Worm (Caenorhabditis elegans) whole organism, L1 larva: ENCODE data around the gene F14F9.8.

Source experiments
- ama-1 ChIP-seq: fragments of 150-350 bp; optimal IDR thresholded peaks from 2 replicates; lab custom pipeline; 2014
- ceh-63 ChIP-seq: fragments of 200-800 bp; sonication (Bioruptor generic); optimal IDR thresholded peaks from 2 replicates; lab custom pipeline; 2018; ENCODE audit warnings: mild to moderate bottlenecking, missing genetic modification characterization, missing compliant biosample characterization
- elt-3 ChIP-seq, 6 experiments: fragments of 150-350 bp in 1 of 6; sonication (generic microtip); optimal IDR thresholded peaks; 2 replicates each; lab custom pipeline; 2017 to 2018; ENCODE audit warnings: missing biosample characterization in 6 of 6, missing genetic modification characterization in 6 of 6, inconsistent platforms in 1 of 6
- fkh-10 ChIP-seq: sonication (generic microtip); optimal IDR thresholded peaks from 2 replicates; lab custom pipeline; 2017; ENCODE audit warnings: missing biosample characterization, missing genetic modification reagents, missing genetic modification characterization
- jun-1 ChIP-seq: fragments of 150-350 bp; optimal IDR thresholded peaks from 2 replicates; lab custom pipeline; 2014; ENCODE audit warnings: missing biosample characterization, missing genetic modification reagents, missing genetic modification characterization
- lin-13 ChIP-seq: fragments of 150-350 bp; optimal IDR thresholded peaks from 2 replicates; lab custom pipeline; 2014; ENCODE audit warnings: missing biosample characterization, missing genetic modification reagents, missing genetic modification characterization
- nhr-11 ChIP-seq: fragments of 150-350 bp; optimal IDR thresholded peaks from 2 replicates; lab custom pipeline; 2014; ENCODE audit warnings: missing biosample characterization, missing genetic modification characterization
- nhr-12 ChIP-seq: sonication (generic microtip); optimal IDR thresholded peaks from 2 replicates; lab custom pipeline; 2017; ENCODE audit warnings: missing biosample characterization, missing genetic modification characterization
- nhr-28 ChIP-seq: fragments of 150-350 bp; optimal IDR thresholded peaks from 2 replicates; lab custom pipeline; 2014; ENCODE audit warnings: missing biosample characterization, missing genetic modification characterization
- snpc-4 ChIP-seq: fragments of 150-350 bp; optimal IDR thresholded peaks from 2 replicates; lab custom pipeline; 2014; ENCODE audit warnings: missing biosample characterization, missing genetic modification characterization
- unc-30 ChIP-seq: sonication (generic microtip); optimal IDR thresholded peaks from 2 replicates; lab custom pipeline; 2017; ENCODE audit warnings: missing biosample characterization, missing genetic modification characterization
- unc-62 ChIP-seq: fragments of 150-350 bp; optimal IDR thresholded peaks from 2 replicates; lab custom pipeline; 2014; ENCODE audit warnings: missing biosample characterization, missing genetic modification reagents, missing genetic modification characterization

DNA sequence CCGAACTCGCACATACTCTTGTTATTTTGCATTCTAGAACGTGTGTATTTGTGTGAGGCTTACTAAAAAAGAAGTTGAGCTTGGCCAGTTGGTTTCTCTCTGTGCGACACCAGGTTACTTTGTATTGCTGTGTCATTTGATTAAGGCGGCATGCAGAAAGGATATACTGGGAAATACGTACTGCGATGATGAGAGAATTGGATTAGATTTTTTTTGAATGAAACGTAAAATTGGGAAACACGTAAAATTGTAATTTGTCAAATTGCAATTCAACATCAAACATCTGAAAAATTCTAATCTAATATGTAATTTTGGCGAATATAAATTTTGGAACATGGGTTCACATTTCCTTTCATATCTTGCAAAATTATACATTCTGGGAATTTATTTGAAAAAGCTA, 13.7 kb downstream of the F14F9.8 start, which contains the start of gene srh-129:
- TF ChIP-seq jun-1 (tag; lab: Kevin White, UChicago) = no peak
- TF ChIP-seq unc-62 (GFP tag; lab: Kevin White, UChicago) = no peak
- TF ChIP-seq elt-3 (tag; optimal IDR thresholded peaks at IDR 0.05; lab: Kevin White, UChicago) = no peak
- no peak for TF ChIP-seq fkh-10
- TF ChIP-seq ama-1 (lab: Kevin White, UChicago) = no peak
- TF ChIP-seq snpc-4 (tag; lab: Kevin White, UChicago) = no peak
- TF ChIP-seq unc-30 (tag; lab: Kevin White, UChicago) = no peak
- TF ChIP-seq ceh-63 (GFP tag; lab: Kevin White, UChicago) = no peak
- no peak for TF ChIP-seq nhr-28 (tag; lab: Kevin White, UChicago)
- TF ChIP-seq nhr-11 (tag; lab: Kevin White, UChicago) = no peak
- TF ChIP-seq lin-13 (GFP tag; lab: Kevin White, UChicago) = no peak
- no peak for TF ChIP-seq nhr-12
